Worm (Caenorhabditis elegans) whole organism, L4 larva: ENCODE data around the gene H34I24.2.

Source experiments
- ceh-62 ChIP-seq: sonication (generic microtip); optimal IDR thresholded peaks from 2 replicates; lab custom pipeline; 2017; ENCODE audit warnings: missing biosample characterization, missing genetic modification characterization
- nhr-76 ChIP-seq: fragments of 150-350 bp; optimal IDR thresholded peaks from 2 replicates; lab custom pipeline; 2014; ENCODE audit warnings: missing biosample characterization, missing genetic modification characterization

DNA sequence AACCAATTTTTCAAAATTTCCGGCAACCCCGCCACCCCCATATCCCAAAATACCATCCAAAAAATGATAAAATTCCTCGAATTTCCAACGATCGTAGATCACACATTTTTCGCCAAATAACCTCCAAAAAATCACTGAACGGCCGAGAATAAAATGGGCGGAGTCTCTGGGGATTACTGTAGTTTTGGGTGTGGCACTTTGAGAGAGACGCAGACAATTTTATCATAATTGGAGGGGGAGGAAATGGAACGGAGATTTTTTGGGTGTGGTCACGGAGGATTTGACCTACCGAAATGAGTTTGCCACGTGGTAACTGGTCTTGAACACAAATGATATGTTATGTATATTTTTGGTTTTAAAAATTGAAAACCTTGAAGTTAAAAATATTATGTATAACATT is 26.6 kb downstream of the H34I24.2 start:
- TF ChIP-seq ceh-62 (tag; lab: Kevin White, UChicago) (no peak), nhr-76 (tag; lab: Kevin White, UChicago) (no peak)
